Fruit fly (Drosophila melanogaster) Kc167 (cell line): ENCODE results near the gene Dif.

Experiments used
- Sin3A ChIP-seq: fragments of >200 bp; optimal IDR thresholded peaks from 2 replicates; lab custom pipeline; 2018; ENCODE audit warnings: missing external identifiers
- h ChIP-seq: fragments of >200 bp; optimal IDR thresholded peaks from 3 replicates; lab custom pipeline; 2018; ENCODE audit warnings: missing external identifiers
- insv ChIP-seq: fragments of >200 bp; optimal IDR thresholded peaks from 3 replicates; lab custom pipeline; 2018; ENCODE audit warnings: missing external identifiers
- psq ChIP-seq: fragments of >200 bp; optimal IDR thresholded peaks from 2 replicates; lab custom pipeline; 2017; ENCODE audit warnings: missing external identifiers
- ttk ChIP-seq: sonication (Bioruptor generic); optimal IDR thresholded peaks from 2 replicates; lab custom pipeline; 2017; ENCODE audit warnings: missing external identifiers

DNA sequence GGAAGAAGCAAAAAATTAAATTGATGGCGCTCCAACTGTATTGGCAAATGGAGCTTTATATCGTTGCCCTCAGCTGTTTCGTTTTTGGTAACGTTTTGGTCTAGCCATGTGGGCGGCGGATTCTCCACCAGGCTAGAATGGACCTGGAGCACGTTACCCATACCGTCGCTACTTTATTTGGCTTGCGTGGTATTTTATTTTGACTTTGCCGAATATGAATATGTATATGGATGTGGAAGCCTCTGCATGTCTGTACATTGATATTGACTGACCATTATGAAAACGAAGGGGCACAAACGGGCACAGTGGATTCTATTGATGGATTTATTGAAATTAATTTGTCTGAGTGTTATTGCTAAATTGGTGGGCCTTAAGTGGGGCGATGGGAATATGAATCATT lies 55.1 kb downstream of the Dif start:
- TF ChIP-seq Sin3A (lab: Kevin White, UChicago) (no peak), insv (lab: Kevin White, UChicago) (no peak), ttk (lab: Kevin White, UChicago) (no peak), psq (no peak), h (lab: Kevin White, UChicago) (no peak)
